Worm (Caenorhabditis elegans) whole organism, young adult: ENCODE measurements around the gene W09G12.7.

Experiments used
- C17E4.6 ChIP-seq: fragments of 200-800 bp; sonication (Bioruptor generic); IDR thresholded peaks from 2 replicates; pipeline ENCODE4 v1.3.6; 2022; ENCODE audit warnings: missing genetic modification reagents, missing genetic modification characterization, missing compliant biosample characterization
- D2030.7 ChIP-seq: fragments of 200-800 bp; sonication (Bioruptor generic); IDR thresholded peaks from 2 replicates; pipeline ENCODE4 v1.3.6; 2022; ENCODE audit warnings: missing genetic modification reagents, missing genetic modification characterization, missing compliant biosample characterization
- F33H1.4 ChIP-seq: fragments of 200-800 bp; sonication (Bioruptor generic); IDR thresholded peaks from 2 replicates; pipeline ENCODE4 v1.3.6; 2022; ENCODE audit warnings: missing genetic modification reagents, missing genetic modification characterization, missing compliant biosample characterization
- F37B4.10 ChIP-seq: fragments of 200-800 bp; sonication (Bioruptor generic); IDR thresholded peaks from 2 replicates; pipeline ENCODE4 v1.3.6; 2022; ENCODE audit warnings: missing genetic modification characterization, missing compliant biosample characterization
- F39B2.1 ChIP-seq: fragments of 200-800 bp; sonication (Bioruptor generic); IDR thresholded peaks from 2 replicates; pipeline ENCODE4 v1.3.6; 2022; ENCODE audit warnings: missing genetic modification reagents, missing genetic modification characterization, missing compliant biosample characterization
- F49E8.2 ChIP-seq: sonication (generic microtip); optimal IDR thresholded peaks from 3 replicates; lab custom pipeline; 2017; ENCODE audit warnings: missing genetic modification characterization, mild to moderate bottlenecking, missing compliant biosample characterization, antibody characterized with exemption, moderate library complexity; ENCODE audit not compliant: insufficient read depth
- F57A8.1 ChIP-seq: fragments of 200-800 bp; sonication (Bioruptor generic); optimal IDR thresholded peaks from 2 replicates; lab custom pipeline; 2018; ENCODE audit warnings: mild to moderate bottlenecking, missing genetic modification characterization, moderate library complexity, missing compliant biosample characterization
- T26A5.8 ChIP-seq: sonication (generic microtip); optimal IDR thresholded peaks from 2 replicates; lab custom pipeline; 2016; ENCODE audit warnings: missing genetic modification characterization, missing compliant biosample characterization
- Y67H2A.10 ChIP-seq: fragments of 200-800 bp; sonication (Bioruptor generic); conservative IDR thresholded peaks from 2 replicates; pipeline ENCODE4 v1.3.6; 2022; ENCODE audit warnings: missing genetic modification reagents, missing genetic modification characterization, missing compliant biosample characterization
- Y95B8A.8 ChIP-seq: fragments of 200-800 bp; sonication (Bioruptor generic); IDR thresholded peaks from 2 replicates; pipeline ENCODE4 v1.3.6; 2022; ENCODE audit warnings: missing genetic modification reagents, missing genetic modification characterization, missing compliant biosample characterization
- ZK185.1 ChIP-seq: sonication (generic microtip); optimal IDR thresholded peaks from 2 replicates; lab custom pipeline; 2016; ENCODE audit warnings: mild to moderate bottlenecking, missing genetic modification characterization, missing compliant biosample characterization; ENCODE audit not compliant: poor library complexity, severe bottlenecking
- aptf-2 ChIP-seq: fragments of 200-800 bp; sonication (Bioruptor generic); conservative IDR thresholded peaks from 2 replicates; pipeline ENCODE4 v1.3.6; 2022; ENCODE audit warnings: missing genetic modification reagents, missing genetic modification characterization, missing compliant biosample characterization
- athp-1 ChIP-seq: sonication (generic microtip); optimal IDR thresholded peaks from 2 replicates; lab custom pipeline; 2017; ENCODE audit warnings: mild to moderate bottlenecking, missing genetic modification characterization, missing compliant biosample characterization
- ceh-27 ChIP-seq: fragments of 200-800 bp; sonication (Bioruptor generic); optimal IDR thresholded peaks from 2 replicates; lab custom pipeline; 2018; ENCODE audit warnings: mild to moderate bottlenecking, missing genetic modification characterization, moderate library complexity, missing compliant biosample characterization
- ceh-58 ChIP-seq: fragments of 200-800 bp; sonication (Bioruptor generic); IDR thresholded peaks from 2 replicates; pipeline ENCODE4 v1.3.6; 2022; ENCODE audit warnings: missing genetic modification characterization, missing compliant biosample characterization
- ceh-91 ChIP-seq: fragments of 200-800 bp; sonication (Bioruptor generic); IDR thresholded peaks from 2 replicates; pipeline ENCODE4 v1.3.6; 2022; ENCODE audit warnings: missing genetic modification reagents, missing genetic modification characterization, missing compliant biosample characterization
- dpff-1 ChIP-seq: sonication (generic microtip); optimal IDR thresholded peaks from 2 replicates; lab custom pipeline; 2017; ENCODE audit warnings: mild to moderate bottlenecking, missing genetic modification characterization, missing compliant biosample characterization
- dpl-1 ChIP-seq: fragments of 150-350 bp; optimal IDR thresholded peaks from 2 replicates; lab custom pipeline; 2014; ENCODE audit warnings: missing biosample characterization, missing genetic modification reagents, missing genetic modification characterization
- egl-44 ChIP-seq: fragments of 200-800 bp; sonication (Bioruptor generic); IDR thresholded peaks from 2 replicates; pipeline ENCODE4 v1.3.6; 2022; ENCODE audit warnings: missing genetic modification reagents, missing genetic modification characterization, missing compliant biosample characterization
- ekl-4 ChIP-seq: fragments of 200-800 bp; sonication (Bioruptor generic); IDR thresholded peaks from 2 replicates; pipeline ENCODE4 v1.3.6; 2022; ENCODE audit warnings: missing genetic modification reagents, missing genetic modification characterization, missing compliant biosample characterization
- him-1 ChIP-seq: sonication (generic microtip); optimal IDR thresholded peaks from 2 replicates; lab custom pipeline; 2016; ENCODE audit warnings: missing genotype, missing genetic modification reagents, missing genetic modification characterization, missing compliant biosample characterization
- hlh-26 ChIP-seq: fragments of 200-800 bp; sonication (Bioruptor generic); conservative IDR thresholded peaks from 2 replicates; pipeline ENCODE4 v1.3.6; 2022; ENCODE audit warnings: missing genetic modification reagents, missing genetic modification characterization, missing compliant biosample characterization
- hmg-20 ChIP-seq: fragments of 200-800 bp; sonication (Bioruptor generic); IDR thresholded peaks from 2 replicates; pipeline ENCODE4 v1.3.6; 2022; ENCODE audit warnings: missing genetic modification reagents, missing genetic modification characterization, missing compliant biosample characterization
- hrde-1 ChIP-seq: sonication (generic microtip); optimal IDR thresholded peaks from 2 replicates; lab custom pipeline; 2016; ENCODE audit warnings: missing genetic modification characterization, mild to moderate bottlenecking, missing compliant biosample characterization, moderate library complexity, missing genotype, missing genetic modification reagents, borderline replicate concordance
- hsf-1 ChIP-seq: fragments of 200-800 bp; sonication (Bioruptor generic); IDR thresholded peaks from 2 replicates; pipeline ENCODE4 v1.3.6; 2022; ENCODE audit warnings: missing genetic modification reagents, missing genetic modification characterization, missing compliant biosample characterization
- let-526 ChIP-seq: fragments of 200-800 bp; sonication (Bioruptor generic); IDR thresholded peaks from 2 replicates; pipeline ENCODE4 v1.3.6; 2022; ENCODE audit warnings: missing genetic modification reagents, missing genetic modification characterization, missing compliant biosample characterization
- lin-26 ChIP-seq: fragments of 200-800 bp; sonication (Bioruptor generic); IDR thresholded peaks from 2 replicates; pipeline ENCODE4 v1.3.6; 2022; ENCODE audit warnings: missing genetic modification reagents, missing genetic modification characterization, missing compliant biosample characterization
- lin-40 ChIP-seq: sonication (generic microtip); optimal IDR thresholded peaks from 2 replicates; lab custom pipeline; 2016; ENCODE audit warnings: missing genetic modification characterization, mild to moderate bottlenecking, missing compliant biosample characterization, missing genotype, missing genetic modification reagents
- lin-54 ChIP-seq: fragments of 200-800 bp; sonication (Bioruptor generic); optimal IDR thresholded peaks from 2 replicates; lab custom pipeline; 2018; ENCODE audit warnings: mild to moderate bottlenecking, missing genetic modification characterization, missing compliant biosample characterization
- lir-1 ChIP-seq: fragments of 200-800 bp; sonication (Bioruptor generic); conservative IDR thresholded peaks from 2 replicates; pipeline ENCODE4 v1.3.6; 2022; ENCODE audit warnings: missing genetic modification reagents, missing genetic modification characterization, missing compliant biosample characterization
- lsy-27 ChIP-seq: sonication (generic microtip); optimal IDR thresholded peaks from 2 replicates; lab custom pipeline; 2017; ENCODE audit warnings: missing genetic modification characterization, mild to moderate bottlenecking, missing compliant biosample characterization, antibody characterized with exemption, missing genotype, borderline replicate concordance; ENCODE audit not compliant: insufficient read depth
- madf-3 ChIP-seq: fragments of 200-800 bp; sonication (Bioruptor generic); IDR thresholded peaks from 2 replicates; pipeline ENCODE4 v1.3.6; 2022; ENCODE audit warnings: missing genetic modification reagents, missing genetic modification characterization, missing compliant biosample characterization
- madf-6 ChIP-seq: fragments of 200-800 bp; sonication (Bioruptor generic); IDR thresholded peaks from 2 replicates; pipeline ENCODE4 v1.3.6; 2022; ENCODE audit warnings: missing genetic modification reagents, missing genetic modification characterization, missing compliant biosample characterization
- mcd-1 ChIP-seq: fragments of 200-800 bp; sonication (Bioruptor generic); IDR thresholded peaks from 2 replicates; pipeline ENCODE4 v1.3.6; 2022; ENCODE audit warnings: missing genetic modification reagents, missing genetic modification characterization, missing compliant biosample characterization
- mxl-1 ChIP-seq: sonication (generic microtip); optimal IDR thresholded peaks from 2 replicates; lab custom pipeline; 2016; ENCODE audit warnings: missing genetic modification characterization, missing compliant biosample characterization
- nfya-1 ChIP-seq: sonication (generic microtip); optimal IDR thresholded peaks from 2 replicates; lab custom pipeline; 2017; ENCODE audit warnings: antibody characterized with exemption, missing compliant biosample characterization, missing genetic modification characterization, borderline replicate concordance; ENCODE audit not compliant: insufficient read depth
- nfya-2 ChIP-seq: fragments of 200-800 bp; sonication (Bioruptor generic); IDR thresholded peaks from 2 replicates; pipeline ENCODE4 v1.3.6; 2022; ENCODE audit warnings: missing genetic modification reagents, missing genetic modification characterization, missing compliant biosample characterization
- nhr-120 ChIP-seq: fragments of 200-800 bp; sonication (Bioruptor generic); IDR thresholded peaks from 2 replicates; pipeline ENCODE4 v1.3.6; 2022; ENCODE audit warnings: missing genetic modification characterization, missing compliant biosample characterization
- nhr-27 ChIP-seq: fragments of 200-800 bp; sonication (Bioruptor generic); optimal IDR thresholded peaks from 2 replicates; lab custom pipeline; 2018; ENCODE audit warnings: mild to moderate bottlenecking, missing genetic modification characterization, moderate library complexity, missing compliant biosample characterization
- nhr-80 ChIP-seq: sonication (generic microtip); optimal IDR thresholded peaks from 2 replicates; lab custom pipeline; 2016; ENCODE audit warnings: missing genetic modification characterization, missing compliant biosample characterization
- nhr-90 ChIP-seq: sonication (generic microtip); optimal IDR thresholded peaks from 2 replicates; lab custom pipeline; 2016; ENCODE audit warnings: missing genotype, mild to moderate bottlenecking, missing genetic modification characterization, missing compliant biosample characterization
- snpc-1.3 ChIP-seq: sonication (generic microtip); optimal IDR thresholded peaks from 2 replicates; lab custom pipeline; 2017; ENCODE audit warnings: missing genetic modification characterization, mild to moderate bottlenecking, missing compliant biosample characterization, antibody characterized with exemption, moderate library complexity, missing genotype, missing genetic modification reagents; ENCODE audit not compliant: insufficient read depth
- sptf-2 ChIP-seq: fragments of 200-800 bp; sonication (Bioruptor generic); optimal IDR thresholded peaks from 2 replicates; lab custom pipeline; 2018; ENCODE audit warnings: mild to moderate bottlenecking, missing genetic modification characterization, missing compliant biosample characterization
- tlf-1 ChIP-seq: fragments of 200-800 bp; sonication (Bioruptor generic); optimal IDR thresholded peaks from 2 replicates; lab custom pipeline; 2018; ENCODE audit warnings: mild to moderate bottlenecking, missing genetic modification characterization, missing compliant biosample characterization
- zfh-2 ChIP-seq: fragments of 200-800 bp; sonication (Bioruptor generic); conservative IDR thresholded peaks from 2 replicates; pipeline ENCODE4 v1.3.6; 2022; ENCODE audit warnings: missing genetic modification reagents, missing genetic modification characterization, missing compliant biosample characterization
- zim-3 ChIP-seq: sonication (generic microtip); optimal IDR thresholded peaks from 2 replicates; lab custom pipeline; 2017; ENCODE audit warnings: mild to moderate bottlenecking, missing genetic modification characterization, moderate library complexity, missing compliant biosample characterization
- ztf-22 ChIP-seq: fragments of 200-800 bp; sonication (Bioruptor generic); optimal IDR thresholded peaks from 2 replicates; lab custom pipeline; 2018; ENCODE audit warnings: mild to moderate bottlenecking, missing genetic modification characterization, moderate library complexity, missing compliant biosample characterization
- ztf-26 ChIP-seq: sonication (generic microtip); optimal IDR thresholded peaks from 2 replicates; lab custom pipeline; 2017; ENCODE audit warnings: missing genetic modification characterization, missing compliant biosample characterization
- ztf-6 ChIP-seq: fragments of 200-800 bp; sonication (Bioruptor generic); IDR thresholded peaks from 2 replicates; pipeline ENCODE4 v1.3.6; 2022; ENCODE audit warnings: missing genetic modification reagents, missing genetic modification characterization, missing compliant biosample characterization

W09G12.7 gene

ce11 chrIV:1260474-1260873 lies 31.6 kb downstream of the W09G12.7 start (continued):
- TF ChIP-seq D2030.7 (GFP tag; lab: Robert Waterston, UW) (peak; percentile 33; the same call in 1 of the 2 replicates), zim-3 (no peak), ztf-26 (no peak), lin-54 (peak; percentile 25), hmg-20 (no peak), zfh-2 (GFP tag; lab: Robert Waterston, UW) (no peak), nhr-27 (tag; lab: Kevin White, UChicago) (no peak), C17E4.6 (GFP tag; lab: Robert Waterston, UW) (no peak), Y67H2A.10 (GFP tag; lab: Robert Waterston, UW) (no peak), nhr-90 (no peak), F49E8.2 (tag; lab: Kevin White, UChicago) (no peak), ceh-91 (no peak), him-1 (tag; lab: Kevin White, UChicago) (peak; percentile 6), ztf-22 (no peak), let-526 (GFP tag; lab: Robert Waterston, UW) (no peak), dpff-1 (no peak), nhr-80 (no peak), nfya-1 (tag; lab: Kevin White, UChicago) (no peak), lir-1 (GFP tag; lab: Robert Waterston, UW) (no peak), ZK185.1 (tag; lab: Kevin White, UChicago) (no peak), dpl-1 (GFP tag; lab: Kevin White, UChicago) (no peak), hsf-1 (GFP tag; lab: Robert Waterston, UW) (no peak), madf-3 (GFP tag; lab: Robert Waterston, UW) (no peak), hlh-26 (GFP tag; lab: Robert Waterston, UW) (no peak), egl-44 (GFP tag; lab: Robert Waterston, UW) (no peak), ceh-27 (GFP tag; lab: Kevin White, UChicago) (no peak), ztf-6 (GFP tag; lab: Robert Waterston, UW) (no peak), mcd-1 (peak; percentile 42; the same call in 1 of the 2 replicates), lin-40 (no peak), lin-26 (no peak), sptf-2 (no peak), nfya-2 (GFP tag; lab: Robert Waterston, UW) (no peak), F37B4.10 (GFP tag; lab: Robert Waterston, UW) (no peak), tlf-1 (GFP tag; lab: Kevin White, UChicago) (no peak), mxl-1 (no peak), nhr-120 (no peak), F57A8.1 (GFP tag; lab: Kevin White, UChicago) (no peak), Y95B8A.8 (GFP tag; lab: Robert Waterston, UW) (no peak), lsy-27 (tag; lab: Kevin White, UChicago) (no peak), madf-6 (GFP tag; lab: Robert Waterston, UW) (peak; percentile 78), aptf-2 (GFP tag; lab: Robert Waterston, UW) (no peak), hrde-1 (tag; lab: Kevin White, UChicago) (no peak), ekl-4 (GFP tag; lab: Robert Waterston, UW) (no peak), F33H1.4 (GFP tag; lab: Robert Waterston, UW) (peak; percentile 43), F39B2.1 (GFP tag; lab: Robert Waterston, UW) (no peak), snpc-1.3 (tag; lab: Kevin White, UChicago) (no peak), ceh-58 (GFP tag; lab: Robert Waterston, UW) (no peak), athp-1 (tag; lab: Kevin White, UChicago) (no peak), T26A5.8 (tag; lab: Kevin White, UChicago) (no peak)
